Fruit fly (Drosophila melanogaster): Measurements from ENCODE around the gene betaCOP.

The betaCOP gene

DNA sequence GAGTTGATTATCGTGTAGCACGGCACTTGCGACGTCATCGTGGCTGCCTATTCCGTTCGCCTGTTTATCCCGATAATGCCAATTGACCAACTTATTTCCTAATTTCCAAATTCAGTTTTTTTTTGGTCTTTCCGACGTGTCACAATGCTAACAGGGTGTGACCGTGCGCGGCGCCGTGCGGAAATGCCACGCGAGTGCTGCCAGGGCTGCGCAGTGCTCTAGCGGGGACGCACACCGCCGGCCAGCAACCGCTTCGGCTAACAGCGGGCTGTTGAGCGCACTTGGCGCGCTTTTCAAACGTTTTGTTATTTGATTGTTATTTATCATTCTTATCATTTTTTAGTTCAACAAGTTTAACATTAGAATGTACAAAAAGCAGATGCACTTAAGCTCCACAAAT is at the start of gene betaCOP (continued):
- TF ChIP-seq CG30403 (GFP tag; optimal IDR thresholded peaks at IDR 0.05) (no peak), luna (GFP tag; optimal IDR thresholded peaks at IDR 0.05) (no peak), CG31388 (GFP tag; optimal IDR thresholded peaks at IDR 0.05) (no peak), H15 (GFP tag; IDR thresholded peaks at IDR 0.05) (no peak), Pdp1 (GFP tag; optimal IDR thresholded peaks at IDR 0.05) (peak in 1 of 2 experiments; percentile 39), CG12744 (GFP tag; optimal IDR thresholded peaks at IDR 0.05) (no peak), Elba2 (GFP tag; optimal IDR thresholded peaks at IDR 0.05) (peak; percentile 88), CG12299 (tag; optimal IDR thresholded peaks at IDR 0.05) (no peak), E2f2 (GFP tag; IDR thresholded peaks at IDR 0.05) (peak; percentile 99), Neu2 (GFP tag; optimal IDR thresholded peaks at IDR 0.05; ENCODE audit: borderline replicate concordance) (no peak), Asciz (GFP tag; optimal IDR thresholded peaks at IDR 0.05) (no peak), en (GFP tag; optimal IDR thresholded peaks at IDR 0.05) (no peak), Usf (GFP tag; optimal IDR thresholded peaks at IDR 0.05) (no peak), CG1647 (GFP tag; optimal IDR thresholded peaks at IDR 0.05) (no peak), CG17328 (GFP tag; IDR thresholded peaks at IDR 0.05) (0 out of 2 replicates have a peak, but pooled peaks have one; percentile 9), trem (tag; optimal IDR thresholded peaks at IDR 0.05) (peak; percentile 50), Dbx (GFP tag; IDR thresholded peaks at IDR 0.05) (peak; percentile 34; the same call in 1 of the 3 replicates), CG12659 (GFP tag; optimal IDR thresholded peaks at IDR 0.05) (peak; percentile 13), tap (tag; optimal IDR thresholded peaks at IDR 0.05) (no peak), slp2 (GFP tag; optimal IDR thresholded peaks at IDR 0.05) (no peak), Dref (GFP tag; IDR thresholded peaks at IDR 0.05) (peak; percentile 48), CG4854 (GFP tag; optimal IDR thresholded peaks at IDR 0.05) (no peak), phol (tag; optimal IDR thresholded peaks at IDR 0.05) (peak; percentile 46), CG4617 (GFP tag; optimal IDR thresholded peaks at IDR 0.05; ENCODE audit: borderline replicate concordance) (peak; percentile 49), CG7928 (GFP tag; optimal IDR thresholded peaks at IDR 0.05) (peak; percentile 92), CG3847 (GFP tag; IDR thresholded peaks at IDR 0.05) (peak; percentile 45), grn (GFP tag; optimal IDR thresholded peaks at IDR 0.05) (no peak), da (GFP tag; optimal IDR thresholded peaks at IDR 0.05) (no peak), CG11456 (GFP tag; IDR thresholded peaks at IDR 0.05) (peak; percentile 54; the same call in 1 of the 3 replicates), CG9797 (GFP tag; optimal IDR thresholded peaks at IDR 0.05) (peak; percentile 81), Sry-β (GFP tag; optimal IDR thresholded peaks at IDR 0.05) (no peak), Lhr (GFP tag; optimal IDR thresholded peaks at IDR 0.05) (peak; percentile 69), Mes4 (GFP tag; optimal IDR thresholded peaks at IDR 0.05) (no peak), prd (optimal IDR thresholded peaks at IDR 0.05) (no peak), prd (GFP tag; IDR thresholded peaks at IDR 0.05) (0 out of 3 replicates have a peak, but pooled peaks have one; percentile 11), CG32772 (GFP tag; IDR thresholded peaks at IDR 0.05) (no peak), nmo (GFP tag; optimal IDR thresholded peaks at IDR 0.05) (peak; percentile 37), pzg (GFP tag; optimal IDR thresholded peaks at IDR 0.05) (peak; percentile 97), CG33213 (GFP tag; optimal IDR thresholded peaks at IDR 0.05) (peak; percentile 55), p53 (GFP tag; optimal IDR thresholded peaks at IDR 0.05) (no peak), pros (GFP tag; optimal IDR thresholded peaks at IDR 0.05) (no peak), Kr (GFP tag; optimal IDR thresholded peaks at IDR 0.05) (no peak), CG8388 (GFP tag; optimal IDR thresholded peaks at IDR 0.05) (no peak), Vsx1 (GFP tag; optimal IDR thresholded peaks at IDR 0.05) (no peak), sens (GFP tag) (peak; percentile 8), CG16813 (GFP tag; IDR thresholded peaks at IDR 0.05; ENCODE audit: partially characterized antibody) (peak; percentile 34; the same call in 2 of the 3 replicates), br (optimal IDR thresholded peaks at IDR 0.05) (no peak), CG2875 (GFP tag; optimal IDR thresholded peaks at IDR 0.05) (no peak), jing (GFP tag; optimal IDR thresholded peaks at IDR 0.05) (no peak), pita (GFP tag; optimal IDR thresholded peaks at IDR 0.05) (peak; percentile 60), CG31365 (tag; optimal IDR thresholded peaks at IDR 0.05) (no peak), Oaz (GFP tag; IDR thresholded peaks at IDR 0.05) (no peak)
